ENCODE assay signal across 4 worm cellular contexts in genomic region chrII:11440265-11440664, ce11.
TF ChIP-seq lines count a peak whose summit lies in the region.

VW02B12L.2 (minus strand) TSS chrII:11440329.

TF ChIP-seq in whole organism, L2 larva, 48 proteins besides CTCF, POLR2A, EP300 and RAD21 (continues in another document):
- peak; percentile 8 for TF ChIP-seq blmp-1 (tag; optimal IDR thresholded peaks at IDR 0.05; lab: Kevin White, UChicago; ENCODE audit: insufficient read depth)
- no peak for TF ChIP-seq mab-5 (tag; optimal IDR thresholded peaks at IDR 0.05; lab: Kevin White, UChicago)
- no peak for TF ChIP-seq ztf-1 (GFP tag; conservative IDR thresholded peaks at IDR 0.05; lab: Robert Waterston, UW)
- no peak for TF ChIP-seq sma-3 (GFP tag; optimal IDR thresholded peaks at IDR 0.05; lab: Kevin White, UChicago)
- TF ChIP-seq elt-1 (tag; optimal IDR thresholded peaks at IDR 0.05; lab: Kevin White, UChicago): no peak
- no peak for TF ChIP-seq ceh-16 (tag; optimal IDR thresholded peaks at IDR 0.05; lab: Kevin White, UChicago)
- TF ChIP-seq nhr-23 (tag; optimal IDR thresholded peaks at IDR 0.05; lab: Kevin White, UChicago): no peak
- TF ChIP-seq R02D3.7 (tag; optimal IDR thresholded peaks at IDR 0.05; lab: Kevin White, UChicago): peak; percentile 73
- TF ChIP-seq egl-27 (tag; optimal IDR thresholded peaks at IDR 0.05; lab: Kevin White, UChicago): no peak
- peak; percentile 78 for TF ChIP-seq unc-55 (GFP tag; optimal IDR thresholded peaks at IDR 0.05; lab: Kevin White, UChicago)
- TF ChIP-seq fos-1 (tag; optimal IDR thresholded peaks at IDR 0.05; lab: Kevin White, UChicago): no peak
- no peak for TF ChIP-seq ztf-11 (tag; optimal IDR thresholded peaks at IDR 0.05; lab: Kevin White, UChicago)
- peak; percentile 34 to 72 for TF ChIP-seq lsy-2 (tag; optimal IDR thresholded peaks at IDR 0.05; lab: Kevin White, UChicago)
- TF ChIP-seq nhr-11 (tag; optimal IDR thresholded peaks at IDR 0.05; lab: Kevin White, UChicago): no peak
- TF ChIP-seq mdl-1 (tag; optimal IDR thresholded peaks at IDR 0.05; lab: Kevin White, UChicago): no peak
- TF ChIP-seq sem-4 (tag; optimal IDR thresholded peaks at IDR 0.05; lab: Kevin White, UChicago): no peak
- TF ChIP-seq ZK546.5 (tag; optimal IDR thresholded peaks at IDR 0.05; lab: Kevin White, UChicago): no peak
- TF ChIP-seq ama-1 (optimal IDR thresholded peaks at IDR 0.05; lab: Kevin White, UChicago): no peak
- TF ChIP-seq sma-9 (GFP tag; optimal IDR thresholded peaks at IDR 0.05; lab: Kevin White, UChicago): peak; percentile 33
- TF ChIP-seq sma-9 (tag; optimal IDR thresholded peaks at IDR 0.05; lab: Kevin White, UChicago): no peak
- no peak for TF ChIP-seq skn-1 (tag; optimal IDR thresholded peaks at IDR 0.05; lab: Kevin White, UChicago)
- TF ChIP-seq F13H6.1 (tag; optimal IDR thresholded peaks at IDR 0.05; lab: Kevin White, UChicago): no peak
- no peak for TF ChIP-seq zag-1 (tag; optimal IDR thresholded peaks at IDR 0.05; lab: Kevin White, UChicago)
- peak; percentile 72 for TF ChIP-seq C34F6.9 (tag; optimal IDR thresholded peaks at IDR 0.05; lab: Kevin White, UChicago)

TF ChIP-seq in whole organism, L4 larva, 104 proteins besides CTCF, POLR2A, EP300 and RAD21 (continues in another document):
- no peak for TF ChIP-seq unc-130 (GFP tag; optimal IDR thresholded peaks at IDR 0.05; lab: Kevin White, UChicago)
- TF ChIP-seq nhr-11 (tag; optimal IDR thresholded peaks at IDR 0.05; lab: Kevin White, UChicago): no peak
- no peak for TF ChIP-seq madf-9 (GFP tag; conservative IDR thresholded peaks at IDR 0.05; lab: Robert Waterston, UW)
- no peak for TF ChIP-seq mep-1 (tag; optimal IDR thresholded peaks at IDR 0.05; lab: Kevin White, UChicago)
- no peak for TF ChIP-seq F49E8.2 (tag; optimal IDR thresholded peaks at IDR 0.05; lab: Kevin White, UChicago; ENCODE audit: borderline replicate concordance)
- TF ChIP-seq Y48G9A.11 (GFP tag; IDR thresholded peaks at IDR 0.05; lab: Robert Waterston, UW): peak; percentile 45; the same call in 1 of the 2 replicates
- peak; percentile 25 for TF ChIP-seq aha-1 (tag; lab: Kevin White, UChicago)
- TF ChIP-seq attf-4 (tag; optimal IDR thresholded peaks at IDR 0.05; lab: Kevin White, UChicago): no peak
- no peak for TF ChIP-seq zfp-3 (GFP tag; conservative IDR thresholded peaks at IDR 0.05; lab: Robert Waterston, UW)
- no peak for TF ChIP-seq arid-1 (GFP tag; conservative IDR thresholded peaks at IDR 0.05; lab: Robert Waterston, UW)
- no peak for TF ChIP-seq php-3 (GFP tag; IDR thresholded peaks at IDR 0.05; lab: Robert Waterston, UW)
- no peak for TF ChIP-seq daf-16 (GFP tag; optimal IDR thresholded peaks at IDR 0.05; lab: Kevin White, UChicago)
- TF ChIP-seq daf-16 (tag; optimal IDR thresholded peaks at IDR 0.05; lab: Kevin White, UChicago): peak; percentile 15
- TF ChIP-seq R02D3.7 (tag; optimal IDR thresholded peaks at IDR 0.05; lab: Kevin White, UChicago): peak; percentile 65
- no peak for TF ChIP-seq daf-12 (tag; optimal IDR thresholded peaks at IDR 0.05; lab: Kevin White, UChicago)
- peak in 1 of 2 experiments; percentile 66 for TF ChIP-seq lsy-2 (tag; optimal IDR thresholded peaks at IDR 0.05; lab: Kevin White, UChicago)
- peak; percentile 83 for TF ChIP-seq dpl-1 (GFP tag; optimal IDR thresholded peaks at IDR 0.05; lab: Kevin White, UChicago)
- no peak for TF ChIP-seq dmd-8 (GFP tag; IDR thresholded peaks at IDR 0.05; lab: Robert Waterston, UW)
- no peak for TF ChIP-seq vab-7 (GFP tag; IDR thresholded peaks at IDR 0.05; lab: Robert Waterston, UW)
- no peak for TF ChIP-seq cey-2 (tag; optimal IDR thresholded peaks at IDR 0.05; lab: Kevin White, UChicago; ENCODE audit: borderline replicate concordance, insufficient read depth)
- peak; percentile 94 for TF ChIP-seq T20F7.1 (GFP tag; optimal IDR thresholded peaks at IDR 0.05; lab: Kevin White, UChicago)
- no peak for TF ChIP-seq F10B5.3 (tag; optimal IDR thresholded peaks at IDR 0.05; lab: Kevin White, UChicago)
- no peak for TF ChIP-seq mdt-29 (GFP tag; IDR thresholded peaks at IDR 0.05; lab: Robert Waterston, UW)
- TF ChIP-seq zfp-2 (tag; optimal IDR thresholded peaks at IDR 0.05; lab: Kevin White, UChicago): no peak
- TF ChIP-seq pqm-1 (tag; optimal IDR thresholded peaks at IDR 0.05; lab: Kevin White, UChicago): no peak

TF ChIP-seq in whole organism, late embryonic, 69 proteins besides CTCF, POLR2A, EP300 and RAD21:
- TF ChIP-seq unc-42 (tag; optimal IDR thresholded peaks at IDR 0.05; lab: Kevin White, UChicago): peak; percentile 93
- TF ChIP-seq nfya-1 (tag; optimal IDR thresholded peaks at IDR 0.05; lab: Kevin White, UChicago): no peak
- TF ChIP-seq nhr-232 (tag; optimal IDR thresholded peaks at IDR 0.05; lab: Kevin White, UChicago): no peak
- TF ChIP-seq npax-4 (tag; optimal IDR thresholded peaks at IDR 0.05; lab: Kevin White, UChicago): no peak

TF ChIP-seq in whole organism, mixed stage, embryonic, 35 proteins besides CTCF, POLR2A, EP300 and RAD21:
- TF ChIP-seq ham-2 (GFP tag; optimal IDR thresholded peaks at IDR 0.05; lab: Kevin White, UChicago): peak; percentile 42
- no peak for TF ChIP-seq zip-8 (tag; optimal IDR thresholded peaks at IDR 0.05; lab: Kevin White, UChicago)
- TF ChIP-seq lin-13 (tag; optimal IDR thresholded peaks at IDR 0.05; lab: Kevin White, UChicago): peak; percentile 5
- no peak for TF ChIP-seq pha-4 (tag; optimal IDR thresholded peaks at IDR 0.05; lab: Kevin White, UChicago)
- peak; percentile 3 for TF ChIP-seq cnd-1 (tag; optimal IDR thresholded peaks at IDR 0.05; lab: Kevin White, UChicago)
- TF ChIP-seq ces-1 (GFP tag; optimal IDR thresholded peaks at IDR 0.05; lab: Kevin White, UChicago): peak; percentile 94
- TF ChIP-seq lin-32 (GFP tag; optimal IDR thresholded peaks at IDR 0.05; lab: Kevin White, UChicago): peak; percentile 45
